Fruit fly (Drosophila melanogaster) S2 (cell line): ENCODE measurements around the gene Arfrp1.

Source experiments
- CG8478 ChIP-seq: fragments of >200 bp; optimal IDR thresholded peaks from 2 replicates; lab custom pipeline; 2018
- CTCF ChIP-seq, 2 experiments: fragments of >200 bp; optimal IDR thresholded peaks; 2 replicates each; lab custom pipeline; 2018

DNA sequence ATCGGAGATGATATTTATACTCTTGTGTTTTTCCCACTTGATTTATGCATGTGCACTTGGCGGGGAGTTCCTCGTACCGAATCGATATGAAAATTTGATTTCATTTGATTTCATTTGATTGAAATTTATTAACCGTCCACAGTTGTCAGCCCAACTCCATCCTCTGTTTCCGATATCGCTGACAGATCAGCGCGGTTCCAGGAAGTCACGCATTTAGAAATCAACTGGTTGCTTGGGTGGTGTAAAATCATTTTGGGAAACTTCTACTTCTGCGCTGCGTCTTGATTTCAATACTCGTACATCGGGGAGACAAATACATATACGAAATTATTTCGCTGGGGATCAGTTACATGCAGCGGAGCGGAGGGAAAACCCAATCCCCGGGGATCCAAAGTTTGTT is 24.7 kb downstream of the Arfrp1 start:
- TF ChIP-seq CTCF (optimal IDR thresholded peaks at IDR 0.05; lab: Kevin White, UChicago) (no peak), CG8478 (no peak)
